Worm (Caenorhabditis elegans) whole organism, L4 larva: Measurements from ENCODE around the gene F36G3.2.

Experiments
- aly-2 ChIP-seq: sonication (generic microtip); optimal IDR thresholded peaks from 2 replicates; lab custom pipeline; 2018; ENCODE audit warnings: missing biosample characterization, missing genetic modification characterization
- madf-9 ChIP-seq: fragments of 200-800 bp; sonication (Bioruptor generic); conservative IDR thresholded peaks from 2 replicates; pipeline ENCODE4 v1.3.6; 2022; ENCODE audit warnings: missing genetic modification reagents, missing genetic modification characterization, missing compliant biosample characterization
- nhr-11 ChIP-seq: fragments of 150-350 bp; optimal IDR thresholded peaks from 2 replicates; lab custom pipeline; 2014; ENCODE audit warnings: missing biosample characterization, missing genetic modification characterization

DNA sequence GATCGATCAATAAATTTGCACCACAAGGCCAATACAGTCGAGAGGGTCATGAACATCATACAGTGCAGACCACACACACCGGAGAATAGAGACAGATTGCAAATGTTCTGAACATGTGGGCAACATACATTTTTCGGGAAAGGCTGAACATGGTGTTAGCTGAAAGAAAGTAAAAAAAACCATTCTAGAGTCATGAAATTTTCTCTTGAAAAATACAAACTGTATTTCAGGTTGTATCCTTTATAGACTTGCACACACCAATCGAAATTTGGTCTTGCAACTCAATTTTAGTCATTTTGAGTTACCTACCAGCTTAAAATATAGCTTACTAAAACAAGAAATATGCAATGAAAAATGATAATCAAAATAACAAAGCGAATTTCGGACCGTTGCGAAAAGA, 2.0 kb upstream of the F36G3.2 start:
- TF ChIP-seq madf-9 (GFP tag; lab: Robert Waterston, UW) (no peak), aly-2 (tag; lab: Kevin White, UChicago) (no peak), nhr-11 (no peak)
